Worm (Caenorhabditis elegans) whole organism, young adult: ENCODE results near the gene wbp-11.

Source experiments
- B0019.2 ChIP-seq: fragments of 200-800 bp; sonication (Bioruptor generic); conservative IDR thresholded peaks from 2 replicates; pipeline ENCODE4 v1.3.6; 2022; ENCODE audit warnings: missing genetic modification reagents, missing genetic modification characterization, missing compliant biosample characterization
- B0336.3 ChIP-seq: fragments of 200-800 bp; sonication (Bioruptor generic); IDR thresholded peaks from 2 replicates; pipeline ENCODE4 v1.3.6; 2022; ENCODE audit warnings: missing genetic modification characterization, missing compliant biosample characterization
- D2030.7 ChIP-seq: fragments of 200-800 bp; sonication (Bioruptor generic); IDR thresholded peaks from 2 replicates; pipeline ENCODE4 v1.3.6; 2022; ENCODE audit warnings: missing genetic modification reagents, missing genetic modification characterization, missing compliant biosample characterization
- F23B12.7 ChIP-seq: sonication (generic microtip); optimal IDR thresholded peaks from 2 replicates; lab custom pipeline; 2017; ENCODE audit warnings: missing genetic modification characterization, mild to moderate bottlenecking, missing compliant biosample characterization, antibody characterized with exemption, moderate library complexity; ENCODE audit not compliant: insufficient read depth
- F49E8.2 ChIP-seq: sonication (generic microtip); optimal IDR thresholded peaks from 3 replicates; lab custom pipeline; 2017; ENCODE audit warnings: missing genetic modification characterization, mild to moderate bottlenecking, missing compliant biosample characterization, antibody characterized with exemption, moderate library complexity; ENCODE audit not compliant: insufficient read depth
- F55B11.4 ChIP-seq: sonication (generic microtip); optimal IDR thresholded peaks from 2 replicates; lab custom pipeline; 2016; ENCODE audit warnings: missing compliant biosample characterization, missing genetic modification characterization, borderline replicate concordance; ENCODE audit not compliant: insufficient read depth
- K11D2.4 ChIP-seq: fragments of 200-800 bp; sonication (Bioruptor generic); IDR thresholded peaks from 2 replicates; pipeline ENCODE4 v1.3.6; 2022; ENCODE audit warnings: missing genetic modification reagents, missing genetic modification characterization, missing compliant biosample characterization
- Y67H2A.10 ChIP-seq: fragments of 200-800 bp; sonication (Bioruptor generic); conservative IDR thresholded peaks from 2 replicates; pipeline ENCODE4 v1.3.6; 2022; ENCODE audit warnings: missing genetic modification reagents, missing genetic modification characterization, missing compliant biosample characterization
- ZK185.1 ChIP-seq: sonication (generic microtip); optimal IDR thresholded peaks from 2 replicates; lab custom pipeline; 2016; ENCODE audit warnings: mild to moderate bottlenecking, missing genetic modification characterization, missing compliant biosample characterization; ENCODE audit not compliant: poor library complexity, severe bottlenecking
- athp-1 ChIP-seq: sonication (generic microtip); optimal IDR thresholded peaks from 2 replicates; lab custom pipeline; 2017; ENCODE audit warnings: mild to moderate bottlenecking, missing genetic modification characterization, missing compliant biosample characterization
- attf-6 ChIP-seq: fragments of 200-800 bp; sonication (Bioruptor generic); IDR thresholded peaks from 2 replicates; pipeline ENCODE4 v1.3.6; 2022; ENCODE audit warnings: missing genetic modification reagents, missing genetic modification characterization, missing compliant biosample characterization
- bed-2 ChIP-seq: fragments of 200-800 bp; sonication (Bioruptor generic); IDR thresholded peaks from 2 replicates; pipeline ENCODE4 v1.3.6; 2022; ENCODE audit warnings: missing genetic modification reagents, missing genetic modification characterization, missing compliant biosample characterization
- cebp-1 ChIP-seq, 2 experiments: fragments of 200-800 bp in 1 of 2; sonication (Bioruptor generic) in 1 of 2; sonication (generic microtip) in 1 of 2; IDR thresholded peaks in 1 of 2; optimal IDR thresholded peaks in 1 of 2; 2 replicates each; pipeline versions ENCODE4 v1.3.6 to Lab custom; 2017 to 2022; ENCODE audit warnings: missing compliant biosample characterization in 2 of 2, missing genetic modification characterization in 2 of 2, mild to moderate bottlenecking in 1 of 2, missing genetic modification reagents in 1 of 2, moderate library complexity in 1 of 2
- ceh-100 ChIP-seq: fragments of 200-800 bp; sonication (Bioruptor generic); IDR thresholded peaks from 2 replicates; pipeline ENCODE4 v1.3.6; 2022; ENCODE audit warnings: missing genetic modification reagents, missing genetic modification characterization, missing compliant biosample characterization
- ceh-27 ChIP-seq: fragments of 200-800 bp; sonication (Bioruptor generic); optimal IDR thresholded peaks from 2 replicates; lab custom pipeline; 2018; ENCODE audit warnings: mild to moderate bottlenecking, missing genetic modification characterization, moderate library complexity, missing compliant biosample characterization
- ceh-91 ChIP-seq: fragments of 200-800 bp; sonication (Bioruptor generic); IDR thresholded peaks from 2 replicates; pipeline ENCODE4 v1.3.6; 2022; ENCODE audit warnings: missing genetic modification reagents, missing genetic modification characterization, missing compliant biosample characterization
- dox-1 ChIP-seq: fragments of 200-800 bp; sonication (Bioruptor generic); IDR thresholded peaks from 2 replicates; pipeline ENCODE4 v1.3.6; 2022; ENCODE audit warnings: missing genetic modification reagents, missing genetic modification characterization, missing compliant biosample characterization
- him-1 ChIP-seq: sonication (generic microtip); optimal IDR thresholded peaks from 2 replicates; lab custom pipeline; 2016; ENCODE audit warnings: missing genotype, missing genetic modification reagents, missing genetic modification characterization, missing compliant biosample characterization
- hmg-1.2 ChIP-seq: fragments of 200-800 bp; sonication (Bioruptor generic); IDR thresholded peaks from 2 replicates; pipeline ENCODE4 v1.3.6; 2022; ENCODE audit warnings: missing genetic modification reagents, missing genetic modification characterization, missing compliant biosample characterization
- let-607 ChIP-seq, 2 experiments: fragments of 200-800 bp in 1 of 2; sonication (Bioruptor generic) in 1 of 2; sonication (generic microtip) in 1 of 2; optimal IDR thresholded peaks; 2 replicates each; lab custom pipeline; 2016 to 2018; ENCODE audit warnings: mild to moderate bottlenecking in 2 of 2, missing compliant biosample characterization in 2 of 2, missing genetic modification characterization in 2 of 2, moderate library complexity in 2 of 2, missing genotype in 1 of 2
- lin-26 ChIP-seq: fragments of 200-800 bp; sonication (Bioruptor generic); IDR thresholded peaks from 2 replicates; pipeline ENCODE4 v1.3.6; 2022; ENCODE audit warnings: missing genetic modification reagents, missing genetic modification characterization, missing compliant biosample characterization
- lin-35 ChIP-seq, 3 experiments: fragments of 150-350 bp in 2 of 3; sonication (generic microtip) in 1 of 3; optimal IDR thresholded peaks; 2 replicates each; lab custom pipeline; 2014 to 2018; ENCODE audit warnings: missing biosample characterization in 3 of 3, missing genetic modification characterization in 3 of 3, missing genetic modification reagents in 3 of 3
- madf-3 ChIP-seq: fragments of 200-800 bp; sonication (Bioruptor generic); IDR thresholded peaks from 2 replicates; pipeline ENCODE4 v1.3.6; 2022; ENCODE audit warnings: missing genetic modification reagents, missing genetic modification characterization, missing compliant biosample characterization
- mcd-1 ChIP-seq: fragments of 200-800 bp; sonication (Bioruptor generic); IDR thresholded peaks from 2 replicates; pipeline ENCODE4 v1.3.6; 2022; ENCODE audit warnings: missing genetic modification reagents, missing genetic modification characterization, missing compliant biosample characterization
- mxl-1 ChIP-seq: sonication (generic microtip); optimal IDR thresholded peaks from 2 replicates; lab custom pipeline; 2016; ENCODE audit warnings: missing genetic modification characterization, missing compliant biosample characterization
- nhr-120 ChIP-seq: fragments of 200-800 bp; sonication (Bioruptor generic); IDR thresholded peaks from 2 replicates; pipeline ENCODE4 v1.3.6; 2022; ENCODE audit warnings: missing genetic modification characterization, missing compliant biosample characterization
- nhr-80 ChIP-seq: sonication (generic microtip); optimal IDR thresholded peaks from 2 replicates; lab custom pipeline; 2016; ENCODE audit warnings: missing genetic modification characterization, missing compliant biosample characterization
- repo-1 ChIP-seq: sonication (generic microtip); optimal IDR thresholded peaks from 2 replicates; lab custom pipeline; 2017; ENCODE audit warnings: mild to moderate bottlenecking, missing genetic modification characterization, missing compliant biosample characterization
- snpc-1.1 ChIP-seq: sonication (generic microtip); optimal IDR thresholded peaks from 2 replicates; lab custom pipeline; 2017; ENCODE audit warnings: missing genetic modification characterization, mild to moderate bottlenecking, missing compliant biosample characterization, antibody characterized with exemption, moderate library complexity, missing genotype, missing genetic modification reagents; ENCODE audit not compliant: insufficient read depth
- snpc-3.4 ChIP-seq: sonication (generic microtip); optimal IDR thresholded peaks from 2 replicates; lab custom pipeline; 2017; ENCODE audit warnings: missing genetic modification characterization, mild to moderate bottlenecking, missing compliant biosample characterization, antibody characterized with exemption, moderate library complexity, missing genotype, missing genetic modification reagents
- snpc-4 ChIP-seq, 5 experiments: fragments of 150-350 bp in 1 of 5; sonication (generic microtip) in 4 of 5; optimal IDR thresholded peaks; 2 replicates each; lab custom pipeline; 2014 to 2018; ENCODE audit warnings: missing genetic modification characterization in 5 of 5, missing biosample characterization in 3 of 5, antibody characterized with exemption in 2 of 5, mild to moderate bottlenecking in 2 of 5, missing compliant biosample characterization in 2 of 5, missing genotype in 2 of 5, moderate library complexity in 2 of 5, missing genetic modification reagents in 1 of 5
- tbp1 ChIP-seq: fragments of 200-800 bp; sonication (Bioruptor generic); optimal IDR thresholded peaks from 2 replicates; lab custom pipeline; 2018; ENCODE audit warnings: mild to moderate bottlenecking, missing genetic modification characterization, missing compliant biosample characterization
- tlf-1 ChIP-seq: fragments of 200-800 bp; sonication (Bioruptor generic); optimal IDR thresholded peaks from 2 replicates; lab custom pipeline; 2018; ENCODE audit warnings: mild to moderate bottlenecking, missing genetic modification characterization, missing compliant biosample characterization
- xnd-1 ChIP-seq: sonication (generic microtip); optimal IDR thresholded peaks from 2 replicates; lab custom pipeline; 2016; ENCODE audit warnings: missing genotype, missing genetic modification reagents, missing genetic modification characterization, missing compliant biosample characterization
- zim-3 ChIP-seq: sonication (generic microtip); optimal IDR thresholded peaks from 2 replicates; lab custom pipeline; 2017; ENCODE audit warnings: mild to moderate bottlenecking, missing genetic modification characterization, moderate library complexity, missing compliant biosample characterization
- ztf-18 ChIP-seq: sonication (generic microtip); optimal IDR thresholded peaks from 2 replicates; lab custom pipeline; 2016; ENCODE audit warnings: missing genotype, mild to moderate bottlenecking, missing genetic modification characterization, missing compliant biosample characterization
- ztf-25 ChIP-seq: fragments of 200-800 bp; sonication (Bioruptor generic); IDR thresholded peaks from 2 replicates; pipeline ENCODE4 v1.3.6; 2022; ENCODE audit warnings: missing genetic modification reagents, missing genetic modification characterization, missing compliant biosample characterization
- ztf-26 ChIP-seq: sonication (generic microtip); optimal IDR thresholded peaks from 2 replicates; lab custom pipeline; 2017; ENCODE audit warnings: missing genetic modification characterization, missing compliant biosample characterization
- ztf-6 ChIP-seq: fragments of 200-800 bp; sonication (Bioruptor generic); IDR thresholded peaks from 2 replicates; pipeline ENCODE4 v1.3.6; 2022; ENCODE audit warnings: missing genetic modification reagents, missing genetic modification characterization, missing compliant biosample characterization

wbp-11 gene

DNA sequence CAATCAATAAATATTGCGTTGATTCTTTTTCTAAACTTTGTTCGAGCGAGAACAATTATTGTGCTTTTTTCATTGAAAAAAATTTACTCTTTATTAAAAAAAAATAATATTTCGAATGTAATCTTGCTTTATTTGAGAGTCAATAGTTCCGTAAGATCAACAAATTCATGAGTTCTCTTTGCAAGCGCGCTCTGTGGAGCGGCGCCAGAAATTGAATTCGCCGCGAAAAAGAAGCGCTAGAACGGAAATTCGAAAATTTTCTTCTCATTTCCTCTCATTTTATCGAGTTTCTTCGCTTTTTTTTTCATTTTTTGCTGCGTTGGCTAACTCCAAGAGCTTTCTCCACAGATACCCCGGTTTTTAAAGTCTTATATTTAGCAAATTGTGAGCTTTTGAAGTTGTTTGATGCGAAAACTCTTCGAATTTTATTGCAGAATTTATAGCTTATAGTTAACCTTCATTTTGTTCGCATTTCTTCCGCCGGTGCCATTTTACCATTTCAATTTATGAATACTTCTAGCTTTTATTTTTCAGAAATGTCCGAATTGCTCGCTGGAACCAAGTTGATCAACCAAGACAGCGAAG, 24.5 kb downstream of the wbp-11 start, which contains the start of gene R05H5.3 (continued):
- TF ChIP-seq tbp1 (GFP tag; lab: Kevin White, UChicago) (peak; percentile 57), ceh-91 (GFP tag; lab: Robert Waterston, UW) (peak; percentile 94), madf-3 (peak; percentile 82), snpc-1.1 (tag; lab: Kevin White, UChicago) (peak; percentile 54), cebp-1 (GFP tag; IDR thresholded peaks at IDR 0.05; lab: Robert Waterston, UW) (no peak; the same call in 1 of the 2 replicates), cebp-1 (tag; optimal IDR thresholded peaks at IDR 0.05; lab: Kevin White, UChicago) (no peak), zim-3 (tag; lab: Kevin White, UChicago) (no peak), ceh-100 (GFP tag; lab: Robert Waterston, UW) (peak; percentile 94), ztf-6 (GFP tag; lab: Robert Waterston, UW) (0 out of 2 replicates have a peak, but pooled peaks have one; percentile 36), hmg-1.2 (peak; percentile 66; the same call in 1 of the 2 replicates), bed-2 (peak; percentile 50; the same call in 1 of the 2 replicates), attf-6 (GFP tag; lab: Robert Waterston, UW) (peak; percentile 49; the same call in 1 of the 2 replicates), lin-26 (GFP tag; lab: Robert Waterston, UW) (no peak), him-1 (peak; percentile 74), mcd-1 (GFP tag; lab: Robert Waterston, UW) (peak; percentile 90), K11D2.4 (GFP tag; lab: Robert Waterston, UW) (no peak), lin-35 (GFP tag; optimal IDR thresholded peaks at IDR 0.05; lab: Kevin White, UChicago) (peak in 1 of 3 experiments; percentile 75), Y67H2A.10 (peak; percentile 68), repo-1 (tag; lab: Kevin White, UChicago) (no peak), xnd-1 (tag; lab: Kevin White, UChicago) (peak; percentile 81), ZK185.1 (tag; lab: Kevin White, UChicago) (peak; percentile 18), tlf-1 (GFP tag; lab: Kevin White, UChicago) (peak; percentile 58), F49E8.2 (tag; lab: Kevin White, UChicago) (peak; percentile 74), D2030.7 (peak; percentile 96), snpc-3.4 (peak; percentile 70), ztf-25 (GFP tag; lab: Robert Waterston, UW) (peak; percentile 65; the same call in 1 of the 2 replicates)

- TF ChIP-seq athp-1 (tag; lab: Kevin White, UChicago), result no peak
- no peak for TF ChIP-seq F49E8.2 (tag; lab: Kevin White, UChicago)
- peak; percentile 38; the same call in 1 of the 2 replicates for TF ChIP-seq B0336.3 (GFP tag; lab: Robert Waterston, UW)
These were observed 25.8 kb downstream of the wbp-11 start for ce11 chrII:10198486-10198885.

ce11 chrII:10199906-10200305, 27.2 kb downstream of the wbp-11 start, which contains the start of gene R05H5.4:
Gene R05H5.4, minus strand, starts transcription at chrII:10200006.
- TF ChIP-seq madf-3 (0 out of 2 replicates have a peak, but pooled peaks have one; percentile 33), dox-1 (GFP tag; lab: Robert Waterston, UW) (no peak)

DNA sequence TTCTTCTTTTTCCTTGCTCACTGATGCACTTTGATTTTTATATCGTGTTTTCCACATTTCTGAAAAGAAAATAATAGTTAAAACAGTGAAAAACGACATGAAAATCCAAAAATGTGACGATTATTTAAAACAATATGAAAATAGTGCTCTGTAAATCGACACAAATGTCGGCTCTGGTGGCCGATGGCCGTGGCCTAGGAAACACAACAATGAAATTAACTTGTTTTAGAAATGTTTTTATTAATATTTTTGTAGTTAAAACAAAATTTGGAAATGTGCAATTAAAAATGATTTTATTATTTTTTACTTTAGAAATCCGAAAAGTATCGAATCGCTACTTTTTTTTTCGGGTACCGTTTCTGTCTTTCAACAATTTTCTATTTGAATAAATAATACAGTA, 28.0 kb downstream of the wbp-11 start, which contains the start of gene arv-1:
Gene arv-1, minus strand, starts transcription at position 65 of the 400 bp plus-strand sequence.
- TF ChIP-seq hmg-1.2 (peak; percentile 52; the same call in 1 of the 2 replicates), F23B12.7 (peak; percentile 9), snpc-4 (GFP tag; optimal IDR thresholded peaks at IDR 0.05; lab: Kevin White, UChicago) (no peak), snpc-4 (tag; optimal IDR thresholded peaks at IDR 0.05; lab: Kevin White, UChicago) (peak in 1 of 4 experiments; percentile 6), F55B11.4 (tag; lab: Kevin White, UChicago) (no peak), ztf-26 (tag; lab: Kevin White, UChicago) (no peak), ZK185.1 (tag; lab: Kevin White, UChicago) (peak; percentile 51), nhr-120 (GFP tag; lab: Robert Waterston, UW) (no peak), B0019.2 (GFP tag; lab: Robert Waterston, UW) (peak; percentile 63; the same call in 1 of the 2 replicates), let-607 (tag; optimal IDR thresholded peaks at IDR 0.05; lab: Kevin White, UChicago) (no peak), nhr-80 (tag; lab: Kevin White, UChicago) (peak; percentile 12), ceh-27 (peak; percentile 49), him-1 (peak; percentile 11), ceh-100 (GFP tag; lab: Robert Waterston, UW) (peak; percentile 11; the same call in 1 of the 2 replicates), ztf-18 (tag; lab: Kevin White, UChicago) (peak; percentile 17), mxl-1 (tag; lab: Kevin White, UChicago) (no peak), dox-1 (GFP tag; lab: Robert Waterston, UW) (peak; percentile 61; the same call in 1 of the 2 replicates)
